Fruit fly (Drosophila melanogaster) whole organism, wandering third instar larva: ENCODE data around the gene CG43895.

Experiments
- Abd-B ChIP-seq: fragments of >200 bp; optimal IDR thresholded peaks from 2 replicates; lab custom pipeline; 2017; ENCODE audit warnings: missing biosample characterization, missing genetic modification characterization
- CG32264 ChIP-seq: fragments of 200-800 bp; sonication (Bioruptor generic); optimal IDR thresholded peaks from 2 replicates; lab custom pipeline; 2016; ENCODE audit warnings: missing biosample characterization, missing genetic modification characterization
- CG9705 ChIP-seq: fragments of 200-800 bp; sonication (Bioruptor generic); optimal IDR thresholded peaks from 2 replicates; lab custom pipeline; 2018; ENCODE audit warnings: missing biosample characterization, mild to moderate bottlenecking, missing genetic modification characterization
- CrebA ChIP-seq: fragments of 200-800 bp; sonication (Bioruptor generic); optimal IDR thresholded peaks from 2 replicates; lab custom pipeline; 2016; ENCODE audit warnings: missing biosample characterization, mild to moderate bottlenecking, missing genetic modification characterization, borderline replicate concordance
- Dfd ChIP-seq: fragments of >200 bp; optimal IDR thresholded peaks from 2 replicates; lab custom pipeline; 2017; ENCODE audit warnings: missing biosample characterization, missing genetic modification characterization
- Dif ChIP-seq: fragments of 200-275, 200-300 bp; sonication (Bioruptor generic); optimal IDR thresholded peaks from 2 replicates; lab custom pipeline; 2018; ENCODE audit warnings: missing biosample characterization, missing genetic modification characterization; ENCODE audit not compliant: partially characterized antibody
- GATAd ChIP-seq: sonication (Bioruptor generic); optimal IDR thresholded peaks from 2 replicates; lab custom pipeline; 2016; ENCODE audit warnings: missing biosample characterization, missing genetic modification characterization
- HLH106 ChIP-seq: fragments of 200-800 bp; optimal IDR thresholded peaks from 3 replicates; lab custom pipeline; 2019; ENCODE audit warnings: missing biosample characterization, mild to moderate bottlenecking, missing genetic modification characterization, moderate library complexity
- Hnf4 ChIP-seq: fragments of 200-800 bp; sonication (Bioruptor generic); optimal IDR thresholded peaks from 2 replicates; lab custom pipeline; 2016; ENCODE audit warnings: missing biosample characterization, mild to moderate bottlenecking, missing genetic modification characterization
- Hr78 ChIP-seq: fragments of >200 bp; optimal IDR thresholded peaks from 2 replicates; lab custom pipeline; 2017; ENCODE audit warnings: missing biosample characterization, missing genetic modification characterization
- Hr83 ChIP-seq: fragments of 200-300 bp; sonication (Bioruptor generic); optimal IDR thresholded peaks from 2 replicates; lab custom pipeline; 2016; ENCODE audit warnings: missing biosample characterization, mild to moderate bottlenecking, missing genetic modification characterization, moderate library complexity; ENCODE audit not compliant: poor library complexity, severe bottlenecking
- Jra ChIP-seq: sonication (Bioruptor generic); optimal IDR thresholded peaks from 2 replicates; lab custom pipeline; 2016; ENCODE audit warnings: missing biosample characterization, missing genetic modification characterization
- Mio ChIP-seq: sonication (Bioruptor generic); optimal IDR thresholded peaks from 2 replicates; lab custom pipeline; 2016; ENCODE audit warnings: missing biosample characterization, missing genetic modification characterization
- Myc ChIP-seq: fragments of >200 bp; optimal IDR thresholded peaks from 2 replicates; lab custom pipeline; 2017
- N ChIP-seq: fragments of >200 bp; optimal IDR thresholded peaks from 2 replicates; lab custom pipeline; 2018; ENCODE audit warnings: missing biosample characterization, missing external identifiers, missing genetic modification characterization
- OdsH ChIP-seq: fragments of 200-800 bp; sonication (Bioruptor generic); optimal IDR thresholded peaks from 2 replicates; lab custom pipeline; 2016; ENCODE audit warnings: missing biosample characterization, mild to moderate bottlenecking, missing genetic modification characterization
- Rel ChIP-seq, 2 experiments: fragments of 200-800 bp; sonication (Bioruptor generic) in 1 of 2; optimal IDR thresholded peaks; 2 replicates in 1 of 2; 3 replicates in 1 of 2; lab custom pipeline; 2016 to 2019; ENCODE audit warnings: mild to moderate bottlenecking in 2 of 2, missing biosample characterization in 2 of 2, missing genetic modification characterization in 2 of 2, moderate library complexity in 1 of 2
- Sp1 ChIP-seq: fragments of 200-800 bp; sonication (Bioruptor generic); optimal IDR thresholded peaks from 3 replicates; lab custom pipeline; 2019; ENCODE audit warnings: missing biosample characterization, mild to moderate bottlenecking, missing genetic modification characterization, moderate library complexity
- Vsx2 ChIP-seq: fragments of 200-300, 225-300 bp; sonication (Bioruptor generic); optimal IDR thresholded peaks from 2 replicates; lab custom pipeline; 2018; ENCODE audit warnings: missing biosample characterization, missing genetic modification characterization; ENCODE audit not compliant: partially characterized antibody
- br ChIP-seq: fragments of 200-800 bp; sonication (Bioruptor generic); optimal IDR thresholded peaks from 2 replicates; lab custom pipeline; 2016; ENCODE audit warnings: missing biosample characterization, missing genetic modification characterization
- brk ChIP-seq: fragments of 200-800 bp; sonication (Bioruptor generic); optimal IDR thresholded peaks from 2 replicates; lab custom pipeline; 2016; ENCODE audit warnings: missing biosample characterization, mild to moderate bottlenecking, missing genetic modification characterization
- dl ChIP-seq, 2 experiments: fragments of 175-275, 200-275 bp in 1 of 2; fragments of 200-275 bp in 1 of 2; sonication (Bioruptor generic); optimal IDR thresholded peaks; lab custom pipeline; 2018; ENCODE audit warnings: mild to moderate bottlenecking in 2 of 2, missing biosample characterization in 2 of 2, missing genetic modification characterization in 2 of 2, moderate library complexity in 2 of 2; ENCODE audit not compliant: partially characterized antibody in 2 of 2, insufficient read depth in 1 of 2
- dmrt93B ChIP-seq: fragments of 200-800 bp; sonication (Bioruptor generic); optimal IDR thresholded peaks from 2 replicates; lab custom pipeline; 2018; ENCODE audit warnings: missing biosample characterization, mild to moderate bottlenecking, missing genetic modification characterization
- dsf ChIP-seq: sonication (Bioruptor generic); optimal IDR thresholded peaks from 2 replicates; lab custom pipeline; 2016; ENCODE audit warnings: missing biosample characterization, missing genetic modification characterization, borderline replicate concordance
- ey ChIP-seq: fragments of 200-800 bp; sonication (Bioruptor generic); optimal IDR thresholded peaks from 2 replicates; lab custom pipeline; 2016; ENCODE audit warnings: missing biosample characterization, missing genetic modification characterization
- foxo ChIP-seq, 2 experiments: fragments of 200-800 bp; sonication (Bioruptor generic); optimal IDR thresholded peaks; 2 replicates in 1 of 2; 3 replicates in 1 of 2; lab custom pipeline; 2016 to 2017; ENCODE audit warnings: missing biosample characterization in 2 of 2, missing genetic modification characterization in 2 of 2
- fru ChIP-seq: fragments of 200-800 bp; sonication (Bioruptor generic); optimal IDR thresholded peaks from 3 replicates; lab custom pipeline; 2016; ENCODE audit warnings: missing biosample characterization, mild to moderate bottlenecking, missing genetic modification characterization
- h ChIP-seq: fragments of 200-800 bp; sonication (Bioruptor generic); optimal IDR thresholded peaks from 3 replicates; lab custom pipeline; 2016; ENCODE audit warnings: missing biosample characterization, mild to moderate bottlenecking, missing genetic modification characterization
- jim ChIP-seq: fragments of 175-275, 200-325 bp; sonication (Bioruptor generic); optimal IDR thresholded peaks from 2 replicates; lab custom pipeline; 2016; ENCODE audit warnings: missing biosample characterization, mild to moderate bottlenecking, missing genetic modification characterization
- lola ChIP-seq: fragments of >200 bp; optimal IDR thresholded peaks from 2 replicates; lab custom pipeline; 2017; ENCODE audit warnings: missing biosample characterization, missing genetic modification characterization
- pan ChIP-seq: fragments of >200 bp; optimal IDR thresholded peaks from 2 replicates; lab custom pipeline; 2017
- psq ChIP-seq: fragments of 200-800 bp; sonication (Bioruptor generic); optimal IDR thresholded peaks from 3 replicates; lab custom pipeline; 2017; ENCODE audit warnings: missing biosample characterization, mild to moderate bottlenecking, missing genetic modification characterization, moderate library complexity
- rgr ChIP-seq: fragments of 200-800 bp; sonication (Bioruptor generic); optimal IDR thresholded peaks from 3 replicates; lab custom pipeline; 2016; ENCODE audit warnings: missing biosample characterization, mild to moderate bottlenecking, missing genetic modification characterization
- sage ChIP-seq: fragments of 200-800 bp; sonication (Bioruptor generic); optimal IDR thresholded peaks from 2 replicates; lab custom pipeline; 2016; ENCODE audit warnings: missing biosample characterization, mild to moderate bottlenecking, missing genetic modification characterization
- sv ChIP-seq: fragments of 200-800 bp; sonication (Bioruptor generic); optimal IDR thresholded peaks from 3 replicates; lab custom pipeline; 2016; ENCODE audit warnings: missing biosample characterization, missing genetic modification characterization
- tai ChIP-seq: sonication (Bioruptor generic); optimal IDR thresholded peaks from 2 replicates; lab custom pipeline; 2016; ENCODE audit warnings: missing biosample characterization, missing genetic modification characterization
- usp ChIP-seq: fragments of >200 bp; optimal IDR thresholded peaks from 2 replicates; lab custom pipeline; 2017; ENCODE audit warnings: missing biosample characterization, missing genetic modification characterization
- woc ChIP-seq: sonication (Bioruptor generic); optimal IDR thresholded peaks from 2 replicates; lab custom pipeline; 2016; ENCODE audit warnings: missing biosample characterization, mild to moderate bottlenecking, missing genetic modification characterization

CG43895 gene

DNA sequence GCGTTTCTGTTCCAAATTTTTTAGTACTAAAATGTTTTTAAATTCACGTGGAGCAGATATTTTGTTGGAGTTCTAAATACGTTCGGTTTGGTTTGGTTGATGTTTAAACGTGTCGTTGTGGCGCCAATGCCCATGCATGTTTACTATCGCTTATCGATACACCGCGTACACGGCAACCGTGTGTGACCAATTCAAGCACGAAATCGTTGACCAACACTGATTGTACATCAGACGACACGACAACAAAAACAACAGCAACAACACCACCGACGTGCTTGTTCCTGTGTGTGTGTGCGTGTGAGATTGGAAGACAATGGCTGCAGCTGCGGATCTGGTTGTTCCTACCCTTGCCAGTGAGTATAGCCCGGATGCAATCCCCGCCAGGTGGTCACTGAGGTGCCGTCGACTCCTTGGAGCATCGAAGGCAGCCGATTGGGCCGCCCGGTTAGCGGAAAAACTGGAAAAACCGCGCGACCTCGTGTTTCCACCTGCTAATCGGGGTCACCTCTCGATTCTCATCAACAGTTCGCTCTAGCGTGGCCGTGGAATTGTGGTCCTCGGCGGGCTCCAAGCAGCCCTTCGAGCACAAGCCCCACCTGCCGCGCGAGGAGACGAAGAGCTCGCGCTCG lies 11.3 kb upstream of the CG43895 start, which contains the start of gene eIF2A:
eIF2A (plus strand) TSS at position 16 of the 629 bp plus-strand sequence.
- TF ChIP-seq OdsH (GFP tag; lab: Kevin White, UChicago) (peak; percentile 64), foxo (GFP tag; optimal IDR thresholded peaks at IDR 0.05; lab: Kevin White, UChicago) (peak in 1 of 2 experiments; percentile 76), Hr83 (GFP tag; lab: Kevin White, UChicago) (peak; percentile 94), dmrt93B (GFP tag; lab: Kevin White, UChicago) (no peak), h (GFP tag; lab: Kevin White, UChicago) (peak; percentile 80), woc (GFP tag; lab: Kevin White, UChicago) (peak; percentile 24), GATAd (peak; percentile 24), usp (GFP tag; lab: Kevin White, UChicago) (no peak), jim (no peak), rgr (GFP tag; lab: Kevin White, UChicago) (peak; percentile 79), tai (GFP tag; lab: Kevin White, UChicago) (no peak), Myc (peak; percentile 6), fru (GFP tag; lab: Kevin White, UChicago) (peak; percentile 42), Rel (GFP tag; optimal IDR thresholded peaks at IDR 0.05; lab: Kevin White, UChicago) (no peak), Rel (tag; optimal IDR thresholded peaks at IDR 0.05; lab: Kevin White, UChicago) (peak; percentile 58), ey (peak; percentile 68), CG32264 (no peak), Hnf4 (GFP tag; lab: Kevin White, UChicago) (peak; percentile 77), sv (peak; percentile 47), sage (GFP tag; lab: Kevin White, UChicago) (no peak), Dif (peak; percentile 60), Sp1 (GFP tag; lab: Kevin White, UChicago) (peak; percentile 56), CG9705 (GFP tag; lab: Kevin White, UChicago) (peak; percentile 25), HLH106 (peak; percentile 63), psq (GFP tag; lab: Kevin White, UChicago) (peak; percentile 41), br (peak; percentile 52), Jra (GFP tag; lab: Kevin White, UChicago) (peak; percentile 81)

DNA sequence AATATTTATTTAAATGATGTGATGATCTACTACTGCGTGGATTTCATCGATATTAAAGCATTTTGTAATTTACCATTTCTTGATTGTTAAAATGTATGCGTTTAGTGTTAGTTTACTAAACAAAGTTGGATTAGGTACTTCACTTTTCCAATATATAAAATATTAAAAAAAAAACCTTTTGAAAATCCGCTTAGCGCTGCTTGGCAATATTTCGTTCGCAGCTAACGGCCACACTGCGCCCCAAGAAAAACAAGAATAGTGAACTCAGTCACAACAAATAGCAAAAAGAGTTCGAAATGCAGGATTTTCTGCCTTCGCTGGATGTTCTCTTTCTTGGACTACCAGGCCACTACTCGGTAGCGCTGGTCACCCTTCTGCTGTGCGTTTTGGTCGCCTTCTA lies 9.7 kb upstream of the CG43895 start, which contains the start of gene CG7407:
CG7407 (plus strand) TSS at position 226 of the 400 bp plus-strand sequence.
- no peak for TF ChIP-seq rgr (GFP tag; lab: Kevin White, UChicago)
- no peak for TF ChIP-seq Hnf4 (GFP tag; lab: Kevin White, UChicago)
- no peak for TF ChIP-seq Rel (GFP tag; optimal IDR thresholded peaks at IDR 0.05; lab: Kevin White, UChicago)
- TF ChIP-seq Rel (tag; optimal IDR thresholded peaks at IDR 0.05; lab: Kevin White, UChicago), result peak; percentile 49
- TF ChIP-seq Jra (GFP tag; lab: Kevin White, UChicago), result no peak

- TF ChIP-seq Sp1 (GFP tag; lab: Kevin White, UChicago) (no peak), dmrt93B (GFP tag; lab: Kevin White, UChicago) (no peak), Hr78 (no peak), sage (GFP tag; lab: Kevin White, UChicago) (no peak), Vsx2 (no peak), ey (no peak), fru (GFP tag; lab: Kevin White, UChicago) (peak; percentile 33), Myc (peak; percentile 4), GATAd (no peak), foxo (GFP tag; optimal IDR thresholded peaks at IDR 0.05; lab: Kevin White, UChicago) (peak in 1 of 2 experiments; percentile 35), CG9705 (GFP tag; lab: Kevin White, UChicago) (peak; percentile 11), tai (GFP tag; lab: Kevin White, UChicago) (no peak), Dfd (GFP tag; lab: Kevin White, UChicago) (no peak), CrebA (no peak), Mio (no peak), CG32264 (no peak), dsf (GFP tag; lab: Kevin White, UChicago) (no peak), lola (GFP tag; lab: Kevin White, UChicago) (no peak), Jra (GFP tag; lab: Kevin White, UChicago) (no peak), h (GFP tag; lab: Kevin White, UChicago) (peak; percentile 47), rgr (GFP tag; lab: Kevin White, UChicago) (peak; percentile 62), psq (GFP tag; lab: Kevin White, UChicago) (no peak), pan (lab: Kevin White, UChicago) (no peak), sv (no peak), br (peak; percentile 22), N (GFP tag; lab: Kevin White, UChicago) (no peak), Hnf4 (GFP tag; lab: Kevin White, UChicago) (peak; percentile 33), jim (no peak), brk (GFP tag; lab: Kevin White, UChicago) (no peak), OdsH (GFP tag; lab: Kevin White, UChicago) (peak; percentile 36), HLH106 (peak; percentile 42), usp (GFP tag; lab: Kevin White, UChicago) (no peak), Hr83 (GFP tag; lab: Kevin White, UChicago) (no peak), Dif (no peak), dl (GFP tag; optimal IDR thresholded peaks at IDR 0.05; lab: Kevin White, UChicago; ENCODE audit: insufficient read depth in 1 of 2, partially characterized antibody in 2 of 2) (no peak), Abd-B (GFP tag; lab: Kevin White, UChicago) (no peak), woc (GFP tag; lab: Kevin White, UChicago) (peak; percentile 57), Rel (GFP tag; optimal IDR thresholded peaks at IDR 0.05; lab: Kevin White, UChicago) (no peak), Rel (tag; optimal IDR thresholded peaks at IDR 0.05; lab: Kevin White, UChicago) (no peak)
These were observed 8.3 kb upstream of the CG43895 start, which contains the start of gene CycH for dm6 chr3L:21821780-21822179. Gene CycH (plus strand): TSS chr3L:21821997.
